Worm (Caenorhabditis elegans) whole organism, late embryonic: ENCODE measurements around the gene alg-1.

ENCODE experiments used
- C08G9.2 ChIP-seq: sonication (generic microtip); optimal IDR thresholded peaks from 2 replicates; lab custom pipeline; 2016; ENCODE audit warnings: mild to moderate bottlenecking, missing genetic modification characterization, moderate library complexity, missing compliant biosample characterization
- C38D4.7 ChIP-seq: fragments of 200-800 bp; sonication (Bioruptor generic); optimal IDR thresholded peaks from 2 replicates; lab custom pipeline; 2018; ENCODE audit warnings: mild to moderate bottlenecking, missing genetic modification characterization, moderate library complexity, missing compliant biosample characterization
- K02D7.2 ChIP-seq: sonication (generic microtip); optimal IDR thresholded peaks from 2 replicates; lab custom pipeline; 2017; ENCODE audit warnings: mild to moderate bottlenecking, missing genetic modification characterization, missing compliant biosample characterization
- K09A11.1 ChIP-seq: sonication (generic microtip); optimal IDR thresholded peaks from 2 replicates; lab custom pipeline; 2017; ENCODE audit warnings: antibody characterized with exemption, mild to moderate bottlenecking, missing genetic modification characterization, missing compliant biosample characterization; ENCODE audit not compliant: insufficient read depth
- T23F11.4 ChIP-seq: fragments of 200-800 bp; sonication (Bioruptor generic); optimal IDR thresholded peaks from 2 replicates; lab custom pipeline; 2018; ENCODE audit warnings: mild to moderate bottlenecking, missing genetic modification characterization, missing compliant biosample characterization
- ceh-14 ChIP-seq: sonication (generic microtip); optimal IDR thresholded peaks from 2 replicates; lab custom pipeline; 2016; ENCODE audit warnings: missing genotype, missing genetic modification characterization, missing compliant biosample characterization
- ceh-18 ChIP-seq: sonication (generic microtip); optimal IDR thresholded peaks from 2 replicates; lab custom pipeline; 2016; ENCODE audit warnings: missing genetic modification characterization, missing compliant biosample characterization
- ceh-2 ChIP-seq: sonication (generic microtip); optimal IDR thresholded peaks from 2 replicates; lab custom pipeline; 2016; ENCODE audit warnings: missing genotype, missing genetic modification characterization, missing compliant biosample characterization
- ceh-24 ChIP-seq: sonication (generic microtip); optimal IDR thresholded peaks from 2 replicates; lab custom pipeline; 2016; ENCODE audit warnings: mild to moderate bottlenecking, missing genetic modification characterization, missing compliant biosample characterization
- ceh-31 ChIP-seq: sonication (generic microtip); optimal IDR thresholded peaks from 2 replicates; lab custom pipeline; 2016; ENCODE audit warnings: missing genetic modification characterization, missing compliant biosample characterization
- ceh-34 ChIP-seq: sonication (generic microtip); optimal IDR thresholded peaks from 2 replicates; lab custom pipeline; 2016; ENCODE audit warnings: mild to moderate bottlenecking, missing genetic modification characterization, missing compliant biosample characterization
- ceh-45 ChIP-seq: fragments of 200-800 bp; sonication (Bioruptor generic); IDR thresholded peaks from 2 replicates; pipeline ENCODE4 v1.3.6; 2022; ENCODE audit warnings: missing genetic modification reagents, missing genetic modification characterization, missing compliant biosample characterization
- ceh-48 ChIP-seq: sonication (generic microtip); optimal IDR thresholded peaks from 2 replicates; lab custom pipeline; 2016; ENCODE audit warnings: missing genetic modification characterization, inconsistent platforms, missing compliant biosample characterization
- che-1 ChIP-seq: sonication (generic microtip); optimal IDR thresholded peaks from 2 replicates; lab custom pipeline; 2016; ENCODE audit warnings: mild to moderate bottlenecking, missing genetic modification characterization, missing compliant biosample characterization
- dmd-4 ChIP-seq: sonication (generic microtip); optimal IDR thresholded peaks from 2 replicates; lab custom pipeline; 2016; ENCODE audit warnings: borderline replicate concordance, missing genetic modification characterization, missing compliant biosample characterization
- elt-2 ChIP-seq: sonication (generic microtip); optimal IDR thresholded peaks from 2 replicates; lab custom pipeline; 2016; ENCODE audit warnings: missing genetic modification reagents, missing genetic modification characterization, missing compliant biosample characterization
- ets-4 ChIP-seq: sonication (generic microtip); optimal IDR thresholded peaks from 2 replicates; lab custom pipeline; 2016; ENCODE audit warnings: missing genetic modification characterization, missing compliant biosample characterization
- eyg-1 ChIP-seq: sonication (generic microtip); optimal IDR thresholded peaks from 2 replicates; lab custom pipeline; 2016; ENCODE audit warnings: missing genotype, missing genetic modification characterization, missing compliant biosample characterization
- fax-1 ChIP-seq: sonication (generic microtip); optimal IDR thresholded peaks from 2 replicates; lab custom pipeline; 2016; ENCODE audit warnings: missing genotype, missing genetic modification characterization, missing compliant biosample characterization
- fkh-6 ChIP-seq: sonication (generic microtip); optimal IDR thresholded peaks from 2 replicates; lab custom pipeline; 2016; ENCODE audit warnings: missing genetic modification characterization, missing compliant biosample characterization
- hlh-13 ChIP-seq: fragments of 200-800 bp; sonication (Bioruptor generic); optimal IDR thresholded peaks from 2 replicates; lab custom pipeline; 2018; ENCODE audit warnings: mild to moderate bottlenecking, missing genetic modification characterization, missing compliant biosample characterization
- hlh-15 ChIP-seq: sonication (generic microtip); optimal IDR thresholded peaks from 2 replicates; lab custom pipeline; 2016; ENCODE audit warnings: missing genetic modification characterization, missing compliant biosample characterization
- hlh-30 ChIP-seq: sonication (generic microtip); optimal IDR thresholded peaks from 2 replicates; lab custom pipeline; 2017; ENCODE audit warnings: antibody characterized with exemption, missing genetic modification characterization, missing compliant biosample characterization; ENCODE audit not compliant: insufficient read depth
- hlh-8 ChIP-seq: sonication (generic microtip); optimal IDR thresholded peaks from 2 replicates; lab custom pipeline; 2016; ENCODE audit warnings: missing genotype, missing genetic modification characterization, missing compliant biosample characterization
- madf-2 ChIP-seq: sonication (generic microtip); optimal IDR thresholded peaks from 2 replicates; lab custom pipeline; 2017; ENCODE audit warnings: missing genetic modification characterization, missing compliant biosample characterization
- mec-3 ChIP-seq: sonication (generic microtip); optimal IDR thresholded peaks from 2 replicates; lab custom pipeline; 2016; ENCODE audit warnings: borderline replicate concordance, missing genetic modification characterization, missing compliant biosample characterization
- nfya-1 ChIP-seq: sonication (generic microtip); optimal IDR thresholded peaks from 2 replicates; lab custom pipeline; 2017; ENCODE audit warnings: missing genetic modification characterization, mild to moderate bottlenecking, missing compliant biosample characterization, antibody characterized with exemption, moderate library complexity
- nhr-232 ChIP-seq: sonication (generic microtip); optimal IDR thresholded peaks from 2 replicates; lab custom pipeline; 2016; ENCODE audit warnings: missing genetic modification characterization, missing compliant biosample characterization
- npax-4 ChIP-seq: sonication (generic microtip); optimal IDR thresholded peaks from 2 replicates; lab custom pipeline; 2016; ENCODE audit warnings: missing genetic modification characterization, missing compliant biosample characterization
- pax-1 ChIP-seq: fragments of 150-350 bp; optimal IDR thresholded peaks from 2 replicates; lab custom pipeline; 2014; ENCODE audit warnings: missing biosample characterization, missing genetic modification characterization
- pha-4 ChIP-seq: fragments of 150-350 bp; optimal IDR thresholded peaks from 2 replicates; lab custom pipeline; 2018; ENCODE audit warnings: missing biosample characterization, missing genetic modification reagents, missing genetic modification characterization
- pros-1 ChIP-seq: fragments of 150-350 bp; optimal IDR thresholded peaks from 2 replicates; lab custom pipeline; 2014; ENCODE audit warnings: missing biosample characterization, missing genetic modification reagents, missing genetic modification characterization
- ref-2 ChIP-seq: sonication (generic microtip); optimal IDR thresholded peaks from 2 replicates; lab custom pipeline; 2016; ENCODE audit warnings: missing genetic modification characterization, missing compliant biosample characterization
- sdc-2 ChIP-seq: sonication (generic microtip); optimal IDR thresholded peaks from 2 replicates; lab custom pipeline; 2016; ENCODE audit warnings: missing genotype, missing genetic modification characterization, missing compliant biosample characterization
- sox-4 ChIP-seq: sonication (generic microtip); optimal IDR thresholded peaks from 2 replicates; lab custom pipeline; 2017; ENCODE audit warnings: mild to moderate bottlenecking, missing genetic modification characterization, inconsistent platforms, missing compliant biosample characterization
- tbx-2 ChIP-seq: sonication (generic microtip); optimal IDR thresholded peaks from 2 replicates; lab custom pipeline; 2016; ENCODE audit warnings: missing genetic modification characterization, missing compliant biosample characterization
- tbx-7 ChIP-seq: sonication (generic microtip); optimal IDR thresholded peaks from 2 replicates; lab custom pipeline; 2016; ENCODE audit warnings: missing genotype, missing genetic modification characterization, missing compliant biosample characterization
- unc-42 ChIP-seq: sonication (generic microtip); optimal IDR thresholded peaks from 2 replicates; lab custom pipeline; 2016; ENCODE audit warnings: missing genotype, missing genetic modification characterization, missing compliant biosample characterization
- unc-55 ChIP-seq: sonication (generic microtip); optimal IDR thresholded peaks from 2 replicates; lab custom pipeline; 2017; ENCODE audit warnings: missing biosample characterization, missing genetic modification reagents, missing genetic modification characterization
- unc-86 ChIP-seq: sonication (generic microtip); optimal IDR thresholded peaks from 2 replicates; lab custom pipeline; 2016; ENCODE audit warnings: missing genetic modification characterization, missing compliant biosample characterization
- zip-5 ChIP-seq: sonication (generic microtip); optimal IDR thresholded peaks from 2 replicates; lab custom pipeline; 2016; ENCODE audit warnings: missing genetic modification characterization, missing compliant biosample characterization
- ztf-16 ChIP-seq: sonication (generic microtip); optimal IDR thresholded peaks from 2 replicates; lab custom pipeline; 2017; ENCODE audit warnings: missing genetic modification characterization, missing compliant biosample characterization

The alg-1 gene

ce11 chrX:13963203-13963602 lies 14.3 kb downstream of the alg-1 start, which contains the start of gene F48F7.3:
F48F7.3 (plus strand) TSS chrX:13963503.
- no peak for TF ChIP-seq pax-1
- TF ChIP-seq tbx-7 (tag; lab: Kevin White, UChicago), result no peak
- TF ChIP-seq dmd-4 (tag; lab: Kevin White, UChicago), result no peak
- no peak for TF ChIP-seq elt-2 (tag; lab: Kevin White, UChicago)
- no peak for TF ChIP-seq ceh-48
- no peak for TF ChIP-seq mec-3
- TF ChIP-seq pros-1 (tag; lab: Kevin White, UChicago), result no peak
- no peak for TF ChIP-seq eyg-1 (tag; lab: Kevin White, UChicago)
- TF ChIP-seq K02D7.2 (tag; lab: Kevin White, UChicago), result no peak
- TF ChIP-seq hlh-30, result no peak
- TF ChIP-seq ceh-24, result no peak
- no peak for TF ChIP-seq ceh-45 (GFP tag; lab: Robert Waterston, UW)
- no peak for TF ChIP-seq pha-4 (tag; lab: Kevin White, UChicago)
- TF ChIP-seq ref-2 (tag; lab: Kevin White, UChicago), result no peak
- no peak for TF ChIP-seq npax-4
- TF ChIP-seq tbx-2 (tag; lab: Kevin White, UChicago), result no peak
- no peak for TF ChIP-seq che-1 (tag; lab: Kevin White, UChicago)
- no peak for TF ChIP-seq hlh-15 (tag; lab: Kevin White, UChicago)

- TF ChIP-seq pax-1 (no peak), zip-5 (tag; lab: Kevin White, UChicago) (no peak), ceh-31 (tag; lab: Kevin White, UChicago) (no peak)
These were observed 19.4 kb downstream of the alg-1 start, which contains the start of gene pqn-39 for ce11 chrX:13968292-13968691. pqn-39 (minus strand) TSS chrX:13968676.

ce11 chrX:13969257-13969968 lies 20.5 kb downstream of the alg-1 start:
- TF ChIP-seq tbx-2 (tag; lab: Kevin White, UChicago) (peak; percentile 64), ceh-18 (peak; percentile 73), ets-4 (tag; lab: Kevin White, UChicago) (peak; percentile 19), unc-86 (tag; lab: Kevin White, UChicago) (no peak), unc-42 (tag; lab: Kevin White, UChicago) (peak; percentile 45), C08G9.2 (tag; lab: Kevin White, UChicago) (peak; percentile 3), ztf-16 (tag; lab: Kevin White, UChicago) (peak; percentile 22), ceh-14 (tag; lab: Kevin White, UChicago) (peak; percentile 40), sox-4 (tag; lab: Kevin White, UChicago) (no peak), fkh-6 (tag; lab: Kevin White, UChicago) (peak; percentile 38), unc-55 (peak; percentile 71), fax-1 (tag; lab: Kevin White, UChicago) (no peak), ceh-31 (tag; lab: Kevin White, UChicago) (peak; percentile 48), elt-2 (tag; lab: Kevin White, UChicago) (peak; percentile 35), tbx-7 (tag; lab: Kevin White, UChicago) (no peak), madf-2 (tag; lab: Kevin White, UChicago) (peak; percentile 51), hlh-30 (peak; percentile 10), ref-2 (tag; lab: Kevin White, UChicago) (peak; percentile 50), hlh-13 (GFP tag; lab: Kevin White, UChicago) (no peak), nfya-1 (tag; lab: Kevin White, UChicago) (peak; percentile 56), hlh-8 (tag; lab: Kevin White, UChicago) (peak; percentile 11), ceh-2 (tag; lab: Kevin White, UChicago) (peak; percentile 8)
- TF ChIP-seq, all 69 proteins: peak for 17

ce11 chrX:13973769-13974168 lies 24.9 kb downstream of the alg-1 start:
- TF ChIP-seq K02D7.2 (tag; lab: Kevin White, UChicago) (no peak), tbx-7 (tag; lab: Kevin White, UChicago) (no peak), tbx-2 (tag; lab: Kevin White, UChicago) (peak; percentile 7), T23F11.4 (GFP tag; lab: Kevin White, UChicago) (no peak), K09A11.1 (no peak), unc-42 (tag; lab: Kevin White, UChicago) (peak; percentile 57), ceh-18 (peak; percentile 76), hlh-15 (tag; lab: Kevin White, UChicago) (no peak), ceh-31 (tag; lab: Kevin White, UChicago) (peak; percentile 13), sdc-2 (tag; lab: Kevin White, UChicago) (no peak), C38D4.7 (GFP tag; lab: Kevin White, UChicago) (no peak), nhr-232 (no peak), unc-55 (peak; percentile 27), ceh-34 (tag; lab: Kevin White, UChicago) (peak; percentile 28)
- TF ChIP-seq, all 69 proteins: peak for 6
